Worm (Caenorhabditis elegans) whole organism, mixed stage, embryonic: ENCODE results near the gene C16C8.25.

Source experiments
- M03D4.4 ChIP-seq: sonication (generic microtip); optimal IDR thresholded peaks from 2 replicates; lab custom pipeline; 2017; ENCODE audit warnings: mild to moderate bottlenecking, missing genetic modification characterization, missing compliant biosample characterization
- bed-3 ChIP-seq: fragments of 200-800 bp; sonication (Bioruptor generic); optimal IDR thresholded peaks from 3 replicates; lab custom pipeline; 2018; ENCODE audit warnings: mild to moderate bottlenecking, missing genetic modification characterization, moderate library complexity, missing compliant biosample characterization
- blmp-1 ChIP-seq: fragments of 150-350 bp; optimal IDR thresholded peaks from 2 replicates; lab custom pipeline; 2014; ENCODE audit warnings: missing biosample characterization, missing genetic modification characterization
- ceh-39 ChIP-seq: fragments of 150-350 bp; optimal IDR thresholded peaks from 2 replicates; lab custom pipeline; 2014; ENCODE audit warnings: missing biosample characterization, missing genetic modification characterization
- ceh-43 ChIP-seq: fragments of 200-800 bp; sonication (Bioruptor generic); optimal IDR thresholded peaks from 2 replicates; lab custom pipeline; 2018; ENCODE audit warnings: mild to moderate bottlenecking, missing genetic modification characterization, moderate library complexity, missing compliant biosample characterization
- ceh-83 ChIP-seq: fragments of 200-800 bp; sonication (Bioruptor generic); optimal IDR thresholded peaks from 2 replicates; lab custom pipeline; 2018; ENCODE audit warnings: mild to moderate bottlenecking, missing genetic modification characterization, missing compliant biosample characterization
- ces-1 ChIP-seq: fragments of 150-350 bp; optimal IDR thresholded peaks from 2 replicates; lab custom pipeline; 2014; ENCODE audit warnings: missing biosample characterization, missing genetic modification reagents, missing genetic modification characterization
- cnd-1 ChIP-seq: fragments of 200-800 bp; sonication (Bioruptor generic); optimal IDR thresholded peaks from 2 replicates; lab custom pipeline; 2018; ENCODE audit warnings: mild to moderate bottlenecking, missing genetic modification characterization, missing compliant biosample characterization
- drap-1 ChIP-seq: fragments of 200-800 bp; sonication (Bioruptor generic); optimal IDR thresholded peaks from 3 replicates; lab custom pipeline; 2018; ENCODE audit warnings: mild to moderate bottlenecking, missing genetic modification characterization, missing compliant biosample characterization
- elt-1 ChIP-seq: sonication (generic microtip); optimal IDR thresholded peaks from 2 replicates; lab custom pipeline; 2017; ENCODE audit warnings: missing genetic modification characterization, mild to moderate bottlenecking, missing compliant biosample characterization, antibody characterized with exemption, moderate library complexity, borderline replicate concordance; ENCODE audit not compliant: insufficient read depth
- flh-1 ChIP-seq: fragments of 200-800 bp; sonication (Bioruptor generic); optimal IDR thresholded peaks from 2 replicates; lab custom pipeline; 2018; ENCODE audit warnings: mild to moderate bottlenecking, missing genetic modification characterization, moderate library complexity, missing compliant biosample characterization
- ham-2 ChIP-seq: fragments of 200-800 bp; sonication (Bioruptor generic); optimal IDR thresholded peaks from 2 replicates; lab custom pipeline; 2018; ENCODE audit warnings: mild to moderate bottlenecking, missing genetic modification characterization, missing compliant biosample characterization
- lin-13 ChIP-seq: fragments of 150-350 bp; optimal IDR thresholded peaks from 2 replicates; lab custom pipeline; 2014; ENCODE audit warnings: missing biosample characterization, missing genetic modification characterization
- lin-32 ChIP-seq: fragments of 200-800 bp; sonication (Bioruptor generic); optimal IDR thresholded peaks from 2 replicates; lab custom pipeline; 2018; ENCODE audit warnings: mild to moderate bottlenecking, missing genetic modification characterization, missing compliant biosample characterization
- lsy-2 ChIP-seq: fragments of 150-350 bp; optimal IDR thresholded peaks from 2 replicates; lab custom pipeline; 2014; ENCODE audit warnings: missing biosample characterization, missing genetic modification characterization
- mab-5 ChIP-seq: fragments of 150-350 bp; optimal IDR thresholded peaks from 2 replicates; lab custom pipeline; 2014; ENCODE audit warnings: missing biosample characterization, missing genetic modification characterization
- mep-1 ChIP-seq: fragments of 150-350 bp; optimal IDR thresholded peaks from 2 replicates; lab custom pipeline; 2017; ENCODE audit warnings: missing biosample characterization, missing genetic modification reagents, missing genetic modification characterization, inconsistent platforms
- mls-2 ChIP-seq: sonication (generic microtip); optimal IDR thresholded peaks from 2 replicates; lab custom pipeline; 2016; ENCODE audit warnings: mild to moderate bottlenecking, missing genetic modification characterization, moderate library complexity, missing compliant biosample characterization
- nhr-12 ChIP-seq: fragments of 150-350 bp; optimal IDR thresholded peaks from 2 replicates; lab custom pipeline; 2014; ENCODE audit warnings: missing biosample characterization, missing genetic modification characterization
- pha-4 ChIP-seq: fragments of 150-350 bp; optimal IDR thresholded peaks from 2 replicates; lab custom pipeline; 2018; ENCODE audit warnings: missing biosample characterization, missing genetic modification reagents, missing genetic modification characterization
- sem-2 ChIP-seq: fragments of 200-800 bp; sonication (Bioruptor generic); optimal IDR thresholded peaks from 2 replicates; lab custom pipeline; 2018; ENCODE audit warnings: mild to moderate bottlenecking, missing genetic modification characterization, missing compliant biosample characterization
- sptf-1 ChIP-seq: sonication (generic microtip); optimal IDR thresholded peaks from 2 replicates; lab custom pipeline; 2017; ENCODE audit warnings: mild to moderate bottlenecking, missing genetic modification characterization, moderate library complexity, missing compliant biosample characterization
- unc-120 ChIP-seq: sonication (generic microtip); optimal IDR thresholded peaks from 2 replicates; lab custom pipeline; 2017; ENCODE audit warnings: missing genetic modification characterization, missing compliant biosample characterization; ENCODE audit not compliant: poor library complexity, severe bottlenecking
- unc-39 ChIP-seq: fragments of 150-350 bp; optimal IDR thresholded peaks from 2 replicates; lab custom pipeline; 2014; ENCODE audit warnings: missing biosample characterization, missing genetic modification characterization
- unc-62 ChIP-seq: fragments of 150-350 bp; optimal IDR thresholded peaks from 2 replicates; lab custom pipeline; 2014; ENCODE audit warnings: missing biosample characterization, missing genetic modification reagents, missing genetic modification characterization
- zip-8 ChIP-seq: fragments of 150-350 bp; optimal IDR thresholded peaks from 2 replicates; lab custom pipeline; 2014; ENCODE audit warnings: missing biosample characterization, missing genetic modification characterization
- ztf-11 ChIP-seq: fragments of 150-350 bp; optimal IDR thresholded peaks from 2 replicates; lab custom pipeline; 2014; ENCODE audit warnings: missing biosample characterization, missing genetic modification characterization

Gene C16C8.25

DNA sequence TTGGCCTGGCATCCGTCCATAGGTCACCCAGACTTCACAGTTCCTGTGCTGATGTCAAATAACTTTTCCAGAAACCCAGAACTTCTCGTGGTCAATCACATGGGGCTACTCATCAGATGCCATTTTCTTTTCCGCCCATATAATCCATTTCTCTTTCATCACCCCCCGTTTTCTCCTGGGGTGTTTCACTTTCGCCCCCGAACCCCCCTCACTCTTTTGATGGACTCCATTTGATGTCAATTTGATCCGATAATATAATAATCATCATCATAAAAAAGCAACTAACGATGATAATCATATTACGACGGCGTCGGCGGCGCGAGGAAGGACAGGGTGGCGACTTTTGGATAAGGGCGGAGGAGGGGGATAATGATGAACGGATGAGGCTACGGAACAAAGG lies 10.8 kb upstream of the C16C8.25 start:
- TF ChIP-seq elt-1 (tag; lab: Kevin White, UChicago) (no peak), blmp-1 (tag; lab: Kevin White, UChicago) (peak; percentile 90), ceh-39 (no peak)

DNA sequence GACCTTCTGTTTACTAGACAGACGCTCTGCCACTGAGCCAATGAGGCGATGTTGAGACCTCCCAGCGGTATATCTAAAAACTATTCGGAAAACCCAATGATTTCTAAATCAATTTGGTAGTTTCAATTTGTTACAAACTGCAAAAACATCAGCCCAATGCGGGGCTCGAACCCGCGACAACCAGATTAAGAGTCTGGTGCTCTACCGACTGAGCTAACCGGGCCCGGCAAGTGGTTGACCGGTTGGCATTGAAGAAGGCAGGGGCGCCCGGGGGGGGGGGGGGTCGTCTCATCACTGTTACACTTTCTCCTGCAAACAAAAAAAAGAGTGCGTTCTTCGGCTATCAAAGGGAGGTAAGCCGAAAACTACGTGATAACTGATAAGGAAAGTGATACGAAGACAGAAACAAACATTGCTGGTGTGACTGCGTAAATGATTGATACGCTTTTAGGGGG lies 9.8 kb upstream of the C16C8.25 start:
- TF ChIP-seq lin-32 (GFP tag; lab: Kevin White, UChicago) (peak; percentile 65), ceh-39 (no peak), ceh-43 (GFP tag; lab: Kevin White, UChicago) (no peak), ceh-83 (GFP tag; lab: Kevin White, UChicago) (peak; percentile 88), mls-2 (tag; lab: Kevin White, UChicago) (peak; percentile 64), unc-120 (peak; percentile 37), M03D4.4 (tag; lab: Kevin White, UChicago) (peak; percentile 76), bed-3 (GFP tag; lab: Kevin White, UChicago) (peak; percentile 33), sptf-1 (tag; lab: Kevin White, UChicago) (peak; percentile 71), lin-13 (tag; lab: Kevin White, UChicago) (no peak), lsy-2 (tag; lab: Kevin White, UChicago) (no peak), sem-2 (peak; percentile 55), mab-5 (tag; lab: Kevin White, UChicago) (no peak), unc-39 (no peak), ztf-11 (tag; lab: Kevin White, UChicago) (no peak), nhr-12 (tag; lab: Kevin White, UChicago) (no peak), unc-62 (GFP tag; lab: Kevin White, UChicago) (no peak), flh-1 (peak; percentile 24), ces-1 (no peak), elt-1 (tag; lab: Kevin White, UChicago) (no peak), blmp-1 (tag; lab: Kevin White, UChicago) (no peak), ham-2 (peak; percentile 68), pha-4 (tag; lab: Kevin White, UChicago) (no peak), drap-1 (GFP tag; lab: Kevin White, UChicago) (peak; percentile 68), zip-8 (no peak), cnd-1 (tag; lab: Kevin White, UChicago) (peak; percentile 66)

DNA sequence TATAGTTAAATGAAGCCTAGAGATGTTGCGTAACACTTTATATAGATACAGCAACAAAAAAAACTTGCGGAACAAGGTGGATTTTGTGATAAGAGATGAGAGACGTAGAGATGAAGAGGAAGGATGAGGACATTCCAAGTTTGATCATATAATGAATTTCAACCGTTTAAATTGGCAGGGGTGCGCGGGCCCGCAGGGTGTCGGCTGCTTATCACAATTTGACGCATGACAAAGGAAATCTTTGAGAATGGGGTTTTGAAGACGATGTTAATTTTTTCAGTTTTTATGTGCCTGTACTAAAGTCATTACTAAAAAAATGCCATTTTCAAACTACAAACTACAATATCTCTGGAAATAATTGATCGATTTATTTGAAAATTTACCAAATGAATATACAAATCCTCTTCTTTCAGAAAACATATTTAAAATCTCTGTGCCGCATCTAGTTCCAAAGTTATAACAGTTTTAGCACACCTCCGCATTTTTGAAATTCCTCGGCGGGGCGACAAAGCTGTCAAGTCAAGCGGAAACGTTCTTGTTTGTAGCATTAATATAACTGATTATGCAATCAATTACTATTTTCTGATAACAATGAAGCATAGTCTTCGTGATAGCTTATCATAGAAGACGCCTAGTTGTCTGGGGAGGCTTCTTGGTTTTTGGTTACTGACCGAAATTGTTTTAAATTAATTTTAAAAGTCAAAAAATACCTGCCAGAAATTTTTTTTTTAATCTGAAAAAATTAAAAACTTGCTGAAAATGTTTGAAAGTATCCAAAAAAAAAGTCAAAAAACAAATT lies 9.0 kb upstream of the C16C8.25 start:
- peak; percentile 64 for TF ChIP-seq zip-8
- TF ChIP-seq elt-1 (tag; lab: Kevin White, UChicago) = no peak

DNA sequence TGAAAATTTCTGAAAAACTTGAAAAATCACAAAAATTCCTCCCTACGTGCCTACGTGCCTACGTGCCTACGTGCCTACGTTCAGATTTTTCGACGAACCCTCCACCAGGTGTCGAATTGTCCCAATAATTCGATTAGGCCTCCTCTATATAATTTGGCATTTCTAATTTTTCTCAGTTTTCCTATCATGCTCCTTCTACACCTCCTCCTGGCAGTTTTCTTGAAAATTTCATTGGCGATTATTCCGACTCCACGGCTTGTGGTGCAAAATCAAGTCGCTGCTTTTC lies 8.4 kb upstream of the C16C8.25 start, which contains the start of gene C16C8.17:
Gene C16C8.17, plus strand, starts transcription at position 187 of the 286 bp plus-strand sequence.
- TF ChIP-seq bed-3 (GFP tag; lab: Kevin White, UChicago) = no peak
- no peak for TF ChIP-seq ceh-83 (GFP tag; lab: Kevin White, UChicago)
- TF ChIP-seq ceh-39 = no peak
- no peak for TF ChIP-seq flh-1

DNA sequence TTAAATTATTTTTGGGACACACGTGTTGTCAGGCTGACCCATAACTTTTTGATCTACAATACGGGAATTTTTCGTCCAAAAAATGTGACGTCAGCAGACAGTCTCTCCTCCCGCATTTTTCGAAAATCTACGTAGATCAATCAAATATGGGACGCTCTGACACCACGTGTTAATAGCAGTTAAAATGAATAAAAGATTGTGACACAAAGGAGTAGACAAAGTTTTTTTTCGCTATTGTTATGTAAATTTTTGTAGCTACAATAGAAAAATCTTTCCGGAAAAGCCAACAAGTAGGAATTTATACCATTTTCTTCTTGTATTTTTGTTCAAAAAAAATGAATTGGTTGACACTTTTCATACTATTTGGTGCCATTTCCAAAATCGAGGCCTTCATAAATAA lies 7.7 kb upstream of the C16C8.25 start, which contains the start of gene C16C8.27:
Gene C16C8.27, plus strand, starts transcription at position 301 of the 400 bp plus-strand sequence.
- TF ChIP-seq bed-3 (GFP tag; lab: Kevin White, UChicago) (no peak), sem-2 (no peak), blmp-1 (tag; lab: Kevin White, UChicago) (no peak), ceh-83 (GFP tag; lab: Kevin White, UChicago) (no peak), ceh-43 (GFP tag; lab: Kevin White, UChicago) (no peak), mls-2 (tag; lab: Kevin White, UChicago) (no peak), elt-1 (tag; lab: Kevin White, UChicago) (no peak), mep-1 (tag; lab: Kevin White, UChicago) (no peak), zip-8 (no peak)
- TF ChIP-seq, all 35 proteins: peak for 0

DNA sequence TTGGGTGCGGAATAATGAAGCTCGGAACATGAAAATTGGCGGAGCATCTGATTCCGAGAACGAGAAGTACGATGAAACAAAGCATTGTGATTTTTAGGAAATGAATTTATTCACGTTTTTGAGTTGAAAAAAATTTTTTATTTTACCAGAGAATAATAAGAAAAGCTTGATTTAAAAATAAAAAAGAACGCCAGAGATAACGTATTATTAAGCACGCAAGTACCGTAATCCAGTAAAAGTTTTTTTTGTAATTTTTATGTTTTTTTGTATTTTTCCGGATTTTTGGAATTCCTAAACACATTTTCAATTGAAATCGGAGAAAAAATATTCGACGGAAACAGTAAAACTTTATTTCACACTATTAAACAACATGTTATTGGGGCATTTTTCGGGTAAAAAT lies 5.9 kb upstream of the C16C8.25 start, which contains the start of gene C16C8.22:
Gene C16C8.22, minus strand, starts transcription at position 101 of the 400 bp plus-strand sequence.
- no peak for TF ChIP-seq mab-5 (tag; lab: Kevin White, UChicago)
- TF ChIP-seq zip-8 = no peak
- no peak for TF ChIP-seq nhr-12 (tag; lab: Kevin White, UChicago)
